Worm (Caenorhabditis elegans) whole organism, L2 larva: ENCODE measurements around the gene ZK742.7.

Experiments
- ceh-16 ChIP-seq: fragments of 150-350 bp; optimal IDR thresholded peaks from 2 replicates; lab custom pipeline; 2014; ENCODE audit warnings: missing biosample characterization, missing genetic modification characterization
- lin-11 ChIP-seq: fragments of 150-350 bp; sonication (generic microtip); optimal IDR thresholded peaks from 2 replicates; lab custom pipeline; 2014; ENCODE audit warnings: missing biosample characterization, missing genetic modification characterization, inconsistent platforms, mixed read lengths
- lin-13 ChIP-seq: fragments of 150-350 bp; optimal IDR thresholded peaks from 2 replicates; lab custom pipeline; 2014; ENCODE audit warnings: missing biosample characterization, missing genetic modification reagents, missing genetic modification characterization
- nhr-11 ChIP-seq: fragments of 150-350 bp; optimal IDR thresholded peaks from 2 replicates; lab custom pipeline; 2014; ENCODE audit warnings: missing biosample characterization, missing genetic modification characterization
- nhr-12 ChIP-seq: fragments of 150-350 bp; optimal IDR thresholded peaks from 2 replicates; lab custom pipeline; 2014; ENCODE audit warnings: missing biosample characterization, missing genetic modification characterization
- nhr-23 ChIP-seq: fragments of 150-350 bp; optimal IDR thresholded peaks from 2 replicates; lab custom pipeline; 2014; ENCODE audit warnings: missing biosample characterization, missing genetic modification reagents, missing genetic modification characterization
- nhr-77 ChIP-seq: fragments of 150-350 bp; optimal IDR thresholded peaks from 2 replicates; lab custom pipeline; 2014; ENCODE audit warnings: missing biosample characterization, missing genetic modification characterization
- sem-4 ChIP-seq: fragments of 150-350 bp; optimal IDR thresholded peaks from 2 replicates; lab custom pipeline; 2014; ENCODE audit warnings: missing biosample characterization, missing genetic modification reagents, missing genetic modification characterization
- snpc-4 ChIP-seq: fragments of 150-350 bp; optimal IDR thresholded peaks from 2 replicates; lab custom pipeline; 2014; ENCODE audit warnings: missing biosample characterization, missing genetic modification characterization
- unc-39 ChIP-seq: fragments of 150-350 bp; optimal IDR thresholded peaks from 2 replicates; lab custom pipeline; 2014; ENCODE audit warnings: missing biosample characterization, missing genetic modification characterization
- unc-62 ChIP-seq: fragments of 150-350 bp; optimal IDR thresholded peaks from 2 replicates; lab custom pipeline; 2014; ENCODE audit warnings: missing biosample characterization, missing genetic modification reagents, missing genetic modification characterization
- zag-1 ChIP-seq: fragments of 150-350 bp; optimal IDR thresholded peaks from 2 replicates; lab custom pipeline; 2014; ENCODE audit warnings: missing biosample characterization, missing genetic modification characterization
- ztf-11 ChIP-seq: sonication (generic microtip); optimal IDR thresholded peaks from 2 replicates; lab custom pipeline; 2017; ENCODE audit warnings: missing biosample characterization, missing genetic modification characterization

DNA sequence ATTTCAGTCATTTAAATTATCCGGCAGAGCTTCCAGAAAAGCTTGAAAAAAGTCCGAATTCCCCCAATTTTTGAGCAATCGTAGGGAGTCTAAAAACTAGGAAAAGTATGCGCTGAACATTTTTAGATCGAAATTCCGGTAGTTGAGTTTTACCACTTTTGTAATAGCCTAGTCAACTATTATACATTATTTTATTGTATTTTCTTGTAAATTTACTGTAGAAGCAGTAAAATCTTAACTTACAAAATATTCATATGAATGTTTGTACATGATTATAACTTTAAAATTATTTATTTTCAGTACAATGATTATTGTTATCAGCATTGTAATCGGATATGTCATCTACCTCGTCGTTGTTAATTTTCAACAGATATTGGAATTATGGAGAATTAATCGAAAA is 16.7 kb upstream of the ZK742.7 start, which contains the start of gene cyp-32A1:
- TF ChIP-seq ztf-11 (tag; lab: Kevin White, UChicago) (no peak), lin-11 (no peak), unc-62 (GFP tag; lab: Kevin White, UChicago) (no peak), nhr-12 (no peak), snpc-4 (tag; lab: Kevin White, UChicago) (no peak), nhr-77 (tag; lab: Kevin White, UChicago) (no peak), nhr-11 (tag; lab: Kevin White, UChicago) (no peak), unc-39 (tag; lab: Kevin White, UChicago) (no peak), zag-1 (tag; lab: Kevin White, UChicago) (no peak), ceh-16 (tag; lab: Kevin White, UChicago) (no peak), lin-13 (GFP tag; lab: Kevin White, UChicago) (no peak), sem-4 (tag; lab: Kevin White, UChicago) (no peak), nhr-23 (tag; lab: Kevin White, UChicago) (no peak)
